Worm (Caenorhabditis elegans) whole organism, L2 larva: ENCODE measurements around the gene F44D12.6.
A peak's percentile ranks its signal among the peaks of the same experiment; 100 is the strongest.

Source experiments
- C34F6.9 ChIP-seq: fragments of 150-350 bp; optimal IDR thresholded peaks from 2 replicates; lab custom pipeline; 2014; ENCODE audit warnings: missing biosample characterization, missing genetic modification characterization
- F13H6.1 ChIP-seq: sonication (generic microtip); optimal IDR thresholded peaks from 2 replicates; lab custom pipeline; 2016; ENCODE audit warnings: missing genetic modification characterization, missing compliant biosample characterization
- Y55F3AM.14 ChIP-seq: fragments of 200-800 bp; sonication (Bioruptor generic); optimal IDR thresholded peaks from 2 replicates; lab custom pipeline; 2018; ENCODE audit warnings: mild to moderate bottlenecking, missing genetic modification characterization, missing compliant biosample characterization
- ZK546.5 ChIP-seq: sonication (generic microtip); optimal IDR thresholded peaks from 2 replicates; lab custom pipeline; 2017; ENCODE audit warnings: missing biosample characterization, missing genetic modification characterization
- alr-1 ChIP-seq: fragments of 150-350 bp; optimal IDR thresholded peaks from 2 replicates; lab custom pipeline; 2014; ENCODE audit warnings: missing biosample characterization, missing genetic modification characterization
- aly-2 ChIP-seq: fragments of 150-350 bp; optimal IDR thresholded peaks from 2 replicates; lab custom pipeline; 2014; ENCODE audit warnings: missing biosample characterization, missing genetic modification characterization
- ama-1 ChIP-seq: fragments of 150-350 bp; optimal IDR thresholded peaks from 2 replicates; lab custom pipeline; 2018; ENCODE audit warnings: inconsistent platforms
- blmp-1 ChIP-seq: sonication (generic microtip); optimal IDR thresholded peaks from 2 replicates; lab custom pipeline; 2017; ENCODE audit warnings: missing genetic modification characterization, mild to moderate bottlenecking, missing compliant biosample characterization, antibody characterized with exemption, moderate library complexity; ENCODE audit not compliant: insufficient read depth
- ceh-82 ChIP-seq: fragments of 150-350 bp; optimal IDR thresholded peaks from 2 replicates; lab custom pipeline; 2014; ENCODE audit warnings: missing biosample characterization, missing genetic modification characterization
- crh-2 ChIP-seq: sonication (generic microtip); optimal IDR thresholded peaks from 2 replicates; lab custom pipeline; 2017; ENCODE audit warnings: missing biosample characterization, missing genetic modification characterization
- dmd-4 ChIP-seq: sonication (generic microtip); optimal IDR thresholded peaks from 2 replicates; lab custom pipeline; 2017; ENCODE audit warnings: missing biosample characterization, missing genetic modification characterization
- egl-27 ChIP-seq: sonication (generic microtip); optimal IDR thresholded peaks from 3 replicates; lab custom pipeline; 2017; ENCODE audit warnings: missing biosample characterization, missing genetic modification reagents, missing genetic modification characterization
- elt-1 ChIP-seq: fragments of 150-350 bp; optimal IDR thresholded peaks from 2 replicates; lab custom pipeline; 2014; ENCODE audit warnings: missing biosample characterization, missing genetic modification characterization
- elt-3 ChIP-seq: sonication (generic microtip); optimal IDR thresholded peaks from 2 replicates; lab custom pipeline; 2017; ENCODE audit warnings: missing biosample characterization, missing genetic modification characterization
- fos-1 ChIP-seq: fragments of 150-350 bp; optimal IDR thresholded peaks from 2 replicates; lab custom pipeline; 2014; ENCODE audit warnings: missing biosample characterization, missing genetic modification characterization
- gmeb-1 ChIP-seq: fragments of 150-350 bp; optimal IDR thresholded peaks from 2 replicates; lab custom pipeline; 2014; ENCODE audit warnings: missing biosample characterization, missing genetic modification characterization
- lin-11 ChIP-seq: fragments of 150-350 bp; sonication (generic microtip); optimal IDR thresholded peaks from 2 replicates; lab custom pipeline; 2014; ENCODE audit warnings: missing biosample characterization, missing genetic modification characterization, inconsistent platforms, mixed read lengths
- lin-13 ChIP-seq: fragments of 150-350 bp; optimal IDR thresholded peaks from 2 replicates; lab custom pipeline; 2014; ENCODE audit warnings: missing biosample characterization, missing genetic modification reagents, missing genetic modification characterization
- lin-39 ChIP-seq: fragments of 150-350 bp; optimal IDR thresholded peaks from 2 replicates; lab custom pipeline; 2014; ENCODE audit warnings: missing biosample characterization, missing genetic modification reagents, missing genetic modification characterization
- lsy-2 ChIP-seq, 2 experiments: fragments of 150-350 bp in 1 of 2; sonication (generic microtip) in 1 of 2; optimal IDR thresholded peaks; 2 replicates each; lab custom pipeline; 2014 to 2017; ENCODE audit warnings: missing biosample characterization in 2 of 2, missing genetic modification characterization in 2 of 2
- mab-5 ChIP-seq: fragments of 150-350 bp; optimal IDR thresholded peaks from 2 replicates; lab custom pipeline; 2014; ENCODE audit warnings: missing biosample characterization, missing genetic modification characterization
- mbf-1 ChIP-seq: sonication (generic microtip); optimal IDR thresholded peaks from 2 replicates; lab custom pipeline; 2017; ENCODE audit warnings: missing biosample characterization, missing genetic modification characterization
- mdl-1 ChIP-seq, 2 experiments: fragments of 150-350 bp in 1 of 2; sonication (generic microtip) in 1 of 2; optimal IDR thresholded peaks; 2 replicates each; lab custom pipeline; 2017; ENCODE audit warnings: missing biosample characterization in 2 of 2, missing genetic modification characterization in 2 of 2
- nhr-10 ChIP-seq: sonication (generic microtip); optimal IDR thresholded peaks from 2 replicates; lab custom pipeline; 2017; ENCODE audit warnings: missing biosample characterization, missing genetic modification characterization
- nhr-11 ChIP-seq: fragments of 150-350 bp; optimal IDR thresholded peaks from 2 replicates; lab custom pipeline; 2014; ENCODE audit warnings: missing biosample characterization, missing genetic modification characterization
- nhr-12 ChIP-seq: fragments of 150-350 bp; optimal IDR thresholded peaks from 2 replicates; lab custom pipeline; 2014; ENCODE audit warnings: missing biosample characterization, missing genetic modification characterization
- nhr-129 ChIP-seq: fragments of 150-350 bp; optimal IDR thresholded peaks from 2 replicates; lab custom pipeline; 2014; ENCODE audit warnings: missing biosample characterization, missing genetic modification characterization
- nhr-21 ChIP-seq: fragments of 150-350 bp; optimal IDR thresholded peaks from 2 replicates; lab custom pipeline; 2014; ENCODE audit warnings: missing biosample characterization, missing genetic modification characterization
- nhr-23 ChIP-seq: fragments of 150-350 bp; optimal IDR thresholded peaks from 2 replicates; lab custom pipeline; 2014; ENCODE audit warnings: missing biosample characterization, missing genetic modification reagents, missing genetic modification characterization
- nhr-237 ChIP-seq: fragments of 150-350 bp; optimal IDR thresholded peaks from 2 replicates; lab custom pipeline; 2014; ENCODE audit warnings: missing biosample characterization, missing genetic modification characterization
- nhr-25 ChIP-seq: fragments of 150-350 bp; sonication (generic microtip); optimal IDR thresholded peaks from 3 replicates; lab custom pipeline; 2014; ENCODE audit warnings: missing biosample characterization, missing genetic modification characterization
- nhr-6 ChIP-seq: fragments of 150-350 bp; optimal IDR thresholded peaks from 2 replicates; lab custom pipeline; 2014; ENCODE audit warnings: missing biosample characterization, missing genetic modification characterization
- nhr-77 ChIP-seq: fragments of 150-350 bp; optimal IDR thresholded peaks from 2 replicates; lab custom pipeline; 2014; ENCODE audit warnings: missing biosample characterization, missing genetic modification characterization
- peb-1 ChIP-seq: fragments of 150-350 bp; optimal IDR thresholded peaks from 2 replicates; lab custom pipeline; 2014; ENCODE audit warnings: missing biosample characterization, missing genetic modification characterization
- sem-4 ChIP-seq: fragments of 150-350 bp; optimal IDR thresholded peaks from 2 replicates; lab custom pipeline; 2014; ENCODE audit warnings: missing biosample characterization, missing genetic modification reagents, missing genetic modification characterization
- skn-1 ChIP-seq: sonication (generic microtip); optimal IDR thresholded peaks from 2 replicates; lab custom pipeline; 2017; ENCODE audit warnings: missing biosample characterization, missing genetic modification characterization
- sma-3 ChIP-seq: sonication (generic microtip); optimal IDR thresholded peaks from 2 replicates; lab custom pipeline; 2016; ENCODE audit warnings: missing genetic modification reagents, missing genetic modification characterization, missing compliant biosample characterization
- sma-9 ChIP-seq, 2 experiments: fragments of 150-350 bp in 1 of 2; sonication (generic microtip) in 1 of 2; optimal IDR thresholded peaks; 2 replicates each; lab custom pipeline; 2014 to 2016; ENCODE audit warnings: missing genetic modification characterization in 2 of 2, mild to moderate bottlenecking in 1 of 2, missing biosample characterization in 1 of 2, missing compliant biosample characterization in 1 of 2, missing genetic modification reagents in 1 of 2, moderate library complexity in 1 of 2
- snpc-4 ChIP-seq: fragments of 150-350 bp; optimal IDR thresholded peaks from 2 replicates; lab custom pipeline; 2014; ENCODE audit warnings: missing biosample characterization, missing genetic modification characterization
- unc-39 ChIP-seq: fragments of 150-350 bp; optimal IDR thresholded peaks from 2 replicates; lab custom pipeline; 2014; ENCODE audit warnings: missing biosample characterization, missing genetic modification characterization
- unc-55 ChIP-seq: fragments of 150-350 bp; sonication (generic microtip); optimal IDR thresholded peaks from 3 replicates; lab custom pipeline; 2014; ENCODE audit warnings: missing biosample characterization, missing genetic modification reagents, missing genetic modification characterization
- unc-62 ChIP-seq: fragments of 150-350 bp; optimal IDR thresholded peaks from 2 replicates; lab custom pipeline; 2014; ENCODE audit warnings: missing biosample characterization, missing genetic modification reagents, missing genetic modification characterization
- zag-1 ChIP-seq: fragments of 150-350 bp; optimal IDR thresholded peaks from 2 replicates; lab custom pipeline; 2014; ENCODE audit warnings: missing biosample characterization, missing genetic modification characterization
- ztf-1 ChIP-seq: fragments of 200-800 bp; sonication (Bioruptor generic); conservative IDR thresholded peaks from 2 replicates; pipeline ENCODE4 v1.3.6; 2022; ENCODE audit warnings: missing genetic modification characterization, missing compliant biosample characterization
- ztf-11 ChIP-seq: sonication (generic microtip); optimal IDR thresholded peaks from 2 replicates; lab custom pipeline; 2017; ENCODE audit warnings: missing biosample characterization, missing genetic modification characterization
- ztf-4 ChIP-seq: fragments of 150-350 bp; optimal IDR thresholded peaks from 2 replicates; lab custom pipeline; 2014; ENCODE audit warnings: missing biosample characterization, missing genetic modification characterization

The F44D12.6 gene

DNA sequence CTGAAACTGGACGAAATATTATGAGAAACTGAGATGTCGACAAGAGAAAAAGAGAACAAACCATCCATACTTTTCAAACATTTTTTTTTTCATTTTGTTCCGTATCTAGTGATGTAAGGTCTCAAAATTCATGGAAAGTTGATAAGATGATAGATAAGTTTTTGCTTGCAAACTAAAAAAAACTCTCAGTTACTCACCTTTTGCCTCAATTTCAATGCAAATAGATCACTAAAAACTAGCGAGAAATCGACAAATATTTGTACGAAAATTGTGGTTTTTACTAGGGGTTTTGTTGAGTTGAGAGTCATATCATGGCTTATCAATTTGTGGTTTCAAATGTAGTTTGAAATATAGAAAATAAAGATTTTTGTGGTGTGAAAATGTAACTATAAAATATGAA lies 27.6 kb downstream of the F44D12.6 start:
- TF ChIP-seq ztf-11 (no peak), fos-1 (tag; lab: Kevin White, UChicago) (peak; percentile 57)
- TF ChIP-seq, all 48 proteins: peak for 1

DNA sequence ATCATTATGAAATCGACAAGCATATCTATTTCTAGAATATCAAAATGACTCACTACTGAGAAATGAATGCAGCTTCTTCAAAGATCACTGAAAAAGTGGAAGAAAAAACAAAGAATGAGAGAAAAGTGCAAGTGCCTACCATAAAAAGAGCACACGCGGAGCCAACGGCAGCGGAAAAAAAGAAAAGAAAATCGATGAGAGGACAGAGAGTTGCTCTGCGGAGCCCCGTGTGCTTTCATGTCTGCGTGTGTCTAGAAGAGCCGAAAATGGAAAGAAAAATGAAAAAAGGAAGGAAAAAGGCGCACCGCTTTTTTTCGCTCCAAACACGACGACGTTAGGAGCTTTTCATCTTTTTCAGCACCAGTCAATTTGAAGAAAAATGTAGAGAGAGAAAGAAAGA lies 29.6 kb downstream of the F44D12.6 start, which contains the start of gene ipla-7:
Gene ipla-7 (minus strand): TSS at position 122 of the 400 bp plus-strand sequence.
- TF ChIP-seq nhr-237 (tag; lab: Kevin White, UChicago) (no peak), egl-27 (tag; lab: Kevin White, UChicago) (no peak), nhr-25 (tag; lab: Kevin White, UChicago) (no peak), nhr-21 (tag; lab: Kevin White, UChicago) (no peak), dmd-4 (tag; lab: Kevin White, UChicago) (no peak), zag-1 (tag; lab: Kevin White, UChicago) (peak; percentile 31), C34F6.9 (tag; lab: Kevin White, UChicago) (peak; percentile 70), nhr-6 (no peak), ztf-1 (GFP tag; lab: Robert Waterston, UW) (no peak), crh-2 (peak; percentile 62), ztf-11 (no peak), elt-1 (no peak), mab-5 (tag; lab: Kevin White, UChicago) (no peak), lin-13 (GFP tag; lab: Kevin White, UChicago) (no peak), ztf-4 (tag; lab: Kevin White, UChicago) (no peak), lin-11 (tag; lab: Kevin White, UChicago) (no peak), lin-39 (no peak), fos-1 (tag; lab: Kevin White, UChicago) (peak; percentile 62), nhr-77 (no peak), unc-62 (no peak), peb-1 (tag; lab: Kevin White, UChicago) (no peak), snpc-4 (tag; lab: Kevin White, UChicago) (peak; percentile 5), alr-1 (tag; lab: Kevin White, UChicago) (no peak), mbf-1 (tag; lab: Kevin White, UChicago) (no peak), unc-39 (tag; lab: Kevin White, UChicago) (no peak), ama-1 (lab: Kevin White, UChicago) (no peak), nhr-11 (no peak), elt-3 (tag; lab: Kevin White, UChicago) (no peak), unc-55 (peak; percentile 29), nhr-129 (tag; lab: Kevin White, UChicago) (peak; percentile 11), nhr-12 (no peak), sma-3 (no peak), Y55F3AM.14 (GFP tag; lab: Kevin White, UChicago) (no peak), ceh-82 (tag; lab: Kevin White, UChicago) (no peak), mdl-1 (tag; optimal IDR thresholded peaks at IDR 0.05; lab: Kevin White, UChicago) (peak in 1 of 2 experiments; percentile 33), ZK546.5 (tag; lab: Kevin White, UChicago) (no peak), F13H6.1 (peak; percentile 29), blmp-1 (no peak), nhr-10 (tag; lab: Kevin White, UChicago) (no peak), gmeb-1 (tag; lab: Kevin White, UChicago) (no peak), lsy-2 (tag; optimal IDR thresholded peaks at IDR 0.05; lab: Kevin White, UChicago) (peak in 1 of 2 experiments; percentile 21), aly-2 (tag; lab: Kevin White, UChicago) (no peak), nhr-23 (tag; lab: Kevin White, UChicago) (no peak), sem-4 (tag; lab: Kevin White, UChicago) (no peak), skn-1 (tag; lab: Kevin White, UChicago) (no peak), sma-9 (GFP tag; optimal IDR thresholded peaks at IDR 0.05; lab: Kevin White, UChicago) (no peak), sma-9 (tag; optimal IDR thresholded peaks at IDR 0.05; lab: Kevin White, UChicago) (no peak)
